Fruit fly (Drosophila melanogaster) whole organism, embryonic: ENCODE measurements around the gene alpha-Man-Ia.

Source experiments
- Asciz ChIP-seq: fragments of 200-800 bp; sonication (Bioruptor generic); optimal IDR thresholded peaks from 2 replicates; lab custom pipeline; 2017; ENCODE audit warnings: missing biosample characterization, mild to moderate bottlenecking, missing genetic modification characterization, missing genetic modification reagents
- BEAF-32 ChIP-seq: fragments of 200-800 bp; sonication (Bioruptor generic); optimal IDR thresholded peaks from 3 replicates; lab custom pipeline; 2017; ENCODE audit warnings: missing biosample characterization, missing genetic modification characterization, mild to moderate bottlenecking, moderate library complexity, missing genetic modification reagents
- CG10209 ChIP-seq: fragments of 200-800 bp; sonication (Bioruptor generic); optimal IDR thresholded peaks from 3 replicates; lab custom pipeline; 2017; ENCODE audit warnings: missing biosample characterization, mild to moderate bottlenecking, missing genetic modification characterization, missing genetic modification reagents
- CG12104 ChIP-seq: fragments of 200-800 bp; sonication (Bioruptor generic); optimal IDR thresholded peaks from 3 replicates; lab custom pipeline; 2016; ENCODE audit warnings: missing biosample characterization, missing genetic modification characterization
- CG12155 ChIP-seq: fragments of 200-800 bp; sonication (Bioruptor generic); optimal IDR thresholded peaks from 3 replicates; lab custom pipeline; 2016; ENCODE audit warnings: missing biosample characterization, missing genetic modification characterization
- CG13624 ChIP-seq: fragments of 200-800 bp; sonication (Bioruptor generic); optimal IDR thresholded peaks from 2 replicates; lab custom pipeline; 2016; ENCODE audit warnings: missing biosample characterization, missing genetic modification characterization
- CG14014 ChIP-seq: fragments of 200-800 bp; sonication (Bioruptor generic); IDR thresholded peaks from 2 replicates; pipeline ENCODE4 v1.3.6; 2022; ENCODE audit warnings: missing biosample characterization, missing genetic modification characterization
- CG15514 ChIP-seq: fragments of 200-800 bp; sonication (Bioruptor generic); optimal IDR thresholded peaks from 3 replicates; lab custom pipeline; 2017; ENCODE audit warnings: missing biosample characterization, missing genetic modification characterization, mild to moderate bottlenecking, moderate library complexity, missing genetic modification reagents
- CG1647 ChIP-seq: fragments of 200-800 bp; sonication (Bioruptor generic); optimal IDR thresholded peaks from 3 replicates; lab custom pipeline; 2016; ENCODE audit warnings: missing biosample characterization, missing genetic modification characterization
- CG17829 ChIP-seq: fragments of 200-800 bp; optimal IDR thresholded peaks from 2 replicates; lab custom pipeline; 2019; ENCODE audit warnings: missing biosample characterization, mild to moderate bottlenecking, missing genetic modification characterization, moderate library complexity
- CG18619 ChIP-seq: fragments of 200-800 bp; sonication (Bioruptor generic); optimal IDR thresholded peaks from 3 replicates; lab custom pipeline; 2017; ENCODE audit warnings: missing biosample characterization, mild to moderate bottlenecking, missing genetic modification characterization
- CG2199 ChIP-seq: fragments of 200-800 bp; sonication (Bioruptor generic); IDR thresholded peaks from 3 replicates; pipeline ENCODE4 v1.3.6; 2022; ENCODE audit warnings: missing biosample characterization, missing genetic modification characterization
- CG2678 ChIP-seq: fragments of 200-800 bp; sonication (Bioruptor generic); optimal IDR thresholded peaks from 3 replicates; lab custom pipeline; 2019; ENCODE audit warnings: missing biosample characterization, mild to moderate bottlenecking, missing genetic modification characterization, moderate library complexity
- CG33213 ChIP-seq: fragments of 200-800 bp; sonication (Bioruptor generic); optimal IDR thresholded peaks from 3 replicates; lab custom pipeline; 2016; ENCODE audit warnings: missing biosample characterization, missing genetic modification characterization
- CG42726 ChIP-seq: fragments of 200-800 bp; sonication (Bioruptor generic); IDR thresholded peaks from 2 replicates; pipeline ENCODE4 v1.3.6; 2022; ENCODE audit warnings: missing biosample characterization, missing genetic modification characterization; ENCODE audit not compliant: partially characterized antibody
- CG4360 ChIP-seq: fragments of 200-800 bp; sonication (Bioruptor generic); IDR thresholded peaks from 2 replicates; pipeline ENCODE4 v1.3.6; 2022; ENCODE audit warnings: missing biosample characterization, missing genetic modification characterization
- CG4820 ChIP-seq: fragments of 200-800 bp; sonication (Bioruptor generic); optimal IDR thresholded peaks from 3 replicates; lab custom pipeline; 2016; ENCODE audit warnings: missing biosample characterization, missing genetic modification characterization
- CG6791 ChIP-seq: fragments of 200-800 bp; sonication (Bioruptor generic); IDR thresholded peaks from 3 replicates; pipeline ENCODE4 v1.3.6; 2022; ENCODE audit warnings: missing biosample characterization, missing genetic modification characterization; ENCODE audit not compliant: partially characterized antibody
- CG8478 ChIP-seq: fragments of >200 bp; optimal IDR thresholded peaks from 2 replicates; lab custom pipeline; 2018
- CG9609 ChIP-seq: fragments of 200-800 bp; sonication (Bioruptor generic); optimal IDR thresholded peaks from 3 replicates; lab custom pipeline; 2016; ENCODE audit warnings: missing biosample characterization, missing genetic modification characterization
- CG9932 ChIP-seq: fragments of 200-800 bp; sonication (Bioruptor generic); IDR thresholded peaks from 2 replicates; pipeline ENCODE4 v1.3.6; 2022; ENCODE audit warnings: missing biosample characterization, missing genetic modification characterization
- CHES-1-like ChIP-seq: fragments of 200-800 bp; sonication (Bioruptor generic); optimal IDR thresholded peaks from 2 replicates; lab custom pipeline; 2016; ENCODE audit warnings: missing biosample characterization, missing genetic modification characterization
- CTCF ChIP-seq: fragments of 200-800 bp; sonication (Bioruptor generic); optimal IDR thresholded peaks from 2 replicates; lab custom pipeline; 2017; ENCODE audit warnings: missing biosample characterization, mild to moderate bottlenecking, missing genetic modification characterization, moderate library complexity
- Dfd ChIP-seq, 2 experiments: fragments of >200 bp; optimal IDR thresholded peaks; 2 replicates each; lab custom pipeline; 2017; ENCODE audit warnings: missing biosample characterization in 2 of 2, missing genetic modification characterization in 2 of 2
- Gsc ChIP-seq: fragments of 200-800 bp; sonication (Bioruptor generic); IDR thresholded peaks from 2 replicates; pipeline ENCODE4 v1.3.6; 2022; ENCODE audit warnings: missing biosample characterization, missing genetic modification characterization
- HmgD ChIP-seq: fragments of 200-800 bp; sonication (Bioruptor generic); optimal IDR thresholded peaks from 3 replicates; lab custom pipeline; 2016; ENCODE audit warnings: missing biosample characterization, missing genetic modification characterization
- Hmr ChIP-seq: fragments of 200-800 bp; sonication (Bioruptor generic); optimal IDR thresholded peaks from 3 replicates; lab custom pipeline; 2017; ENCODE audit warnings: mild to moderate bottlenecking, missing biosample characterization, missing genetic modification reagents, missing genetic modification characterization
- Hsf ChIP-seq: fragments of 200-800 bp; sonication (Bioruptor generic); optimal IDR thresholded peaks from 3 replicates; lab custom pipeline; 2016; ENCODE audit warnings: missing biosample characterization, missing genetic modification characterization
- Lhr ChIP-seq: fragments of 200-800 bp; sonication (Bioruptor generic); optimal IDR thresholded peaks from 3 replicates; lab custom pipeline; 2017; ENCODE audit warnings: mild to moderate bottlenecking, missing biosample characterization, missing genetic modification reagents, missing genetic modification characterization
- Mad ChIP-seq: fragments of 200-800 bp; sonication (Bioruptor generic); optimal IDR thresholded peaks from 2 replicates; lab custom pipeline; 2016; ENCODE audit warnings: missing biosample characterization, missing genetic modification characterization
- Pdp1 ChIP-seq, 2 experiments: fragments of 200-800 bp; sonication (Bioruptor generic); optimal IDR thresholded peaks; 3 replicates each; lab custom pipeline; 2016; ENCODE audit warnings: missing biosample characterization in 2 of 2, missing genetic modification characterization in 2 of 2, mild to moderate bottlenecking in 1 of 2, moderate library complexity in 1 of 2
- Trl ChIP-seq, 3 experiments: fragments of >200 bp in 2 of 3; fragments of 200-800 bp in 1 of 3; sonication (Bioruptor generic) in 1 of 3; optimal IDR thresholded peaks; 2 replicates in 1 of 3; 3 replicates in 2 of 3; lab custom pipeline; 2016 to 2017; ENCODE audit warnings: missing biosample characterization in 1 of 3, missing genetic modification characterization in 1 of 3
- ara ChIP-seq: fragments of 200-800 bp; sonication (Bioruptor generic); IDR thresholded peaks from 2 replicates; pipeline ENCODE4 v1.3.6; 2022; ENCODE audit warnings: missing biosample characterization, missing genetic modification characterization
- ash1 ChIP-seq: fragments of 200-800 bp; sonication (Bioruptor generic); optimal IDR thresholded peaks from 2 replicates; lab custom pipeline; 2018; ENCODE audit warnings: missing biosample characterization, mild to moderate bottlenecking, missing genetic modification characterization
- bbx ChIP-seq: fragments of 200-800 bp; sonication (Bioruptor generic); IDR thresholded peaks from 2 replicates; pipeline ENCODE4 v1.3.6; 2022; ENCODE audit warnings: missing biosample characterization, missing genetic modification characterization; ENCODE audit not compliant: partially characterized antibody
- chm ChIP-seq: fragments of 200-800 bp; sonication (Bioruptor generic); IDR thresholded peaks from 2 replicates; pipeline ENCODE4 v1.3.6; 2022; ENCODE audit warnings: missing biosample characterization, missing genetic modification characterization
- crp ChIP-seq, 2 experiments: fragments of 200-800 bp; sonication (Bioruptor generic); optimal IDR thresholded peaks; 2 replicates in 1 of 2; 3 replicates in 1 of 2; lab custom pipeline; 2017; ENCODE audit warnings: missing biosample characterization in 2 of 2, missing genetic modification characterization in 2 of 2, mild to moderate bottlenecking in 1 of 2, moderate library complexity in 1 of 2
- dpn ChIP-seq, 2 experiments: fragments of 200-800 bp; sonication (Bioruptor generic); optimal IDR thresholded peaks; 3 replicates each; lab custom pipeline; 2016; ENCODE audit warnings: missing biosample characterization in 2 of 2, missing genetic modification characterization in 2 of 2
- ewg ChIP-seq: fragments of 200-800 bp; sonication (Bioruptor generic); optimal IDR thresholded peaks from 3 replicates; lab custom pipeline; 2017; ENCODE audit warnings: mild to moderate bottlenecking, missing biosample characterization, missing genetic modification reagents, missing genetic modification characterization
- fd96Cb ChIP-seq: fragments of 200-800 bp; sonication (Bioruptor generic); optimal IDR thresholded peaks from 2 replicates; lab custom pipeline; 2018; ENCODE audit warnings: missing biosample characterization, mild to moderate bottlenecking, missing genetic modification characterization, moderate library complexity
- gem ChIP-seq: fragments of 200-800 bp; sonication (Bioruptor generic); optimal IDR thresholded peaks from 2 replicates; lab custom pipeline; 2019; ENCODE audit warnings: missing biosample characterization, mild to moderate bottlenecking, missing genetic modification characterization, moderate library complexity
- kni ChIP-seq: fragments of 200-800 bp; sonication (Bioruptor generic); optimal IDR thresholded peaks from 3 replicates; lab custom pipeline; 2017; ENCODE audit warnings: mild to moderate bottlenecking, missing biosample characterization, missing genetic modification reagents, missing genetic modification characterization
- mam ChIP-seq: fragments of 200-800 bp; sonication (Bioruptor generic); optimal IDR thresholded peaks from 3 replicates; lab custom pipeline; 2016; ENCODE audit warnings: missing biosample characterization, missing genetic modification characterization
- pros ChIP-seq: fragments of 200-800 bp; sonication (Bioruptor generic); optimal IDR thresholded peaks from 3 replicates; lab custom pipeline; 2019; ENCODE audit warnings: missing biosample characterization, mild to moderate bottlenecking, missing genetic modification characterization, moderate library complexity
- pzg ChIP-seq: fragments of 200-800 bp; sonication (Bioruptor generic); optimal IDR thresholded peaks from 3 replicates; lab custom pipeline; 2018; ENCODE audit warnings: missing biosample characterization, mild to moderate bottlenecking, missing genetic modification characterization, moderate library complexity
- sens ChIP-seq: fragments of 200-800 bp; sonication (Bioruptor generic); peaks from one replicate; lab custom pipeline; 2016; ENCODE audit warnings: missing biosample characterization, missing genetic modification characterization
- tgo ChIP-seq: fragments of 200-800 bp; sonication (Bioruptor generic); IDR thresholded peaks from 3 replicates; pipeline ENCODE4 v1.3.6; 2022; ENCODE audit warnings: missing biosample characterization, missing genetic modification characterization
- tx ChIP-seq: fragments of 200-800 bp; sonication (Bioruptor generic); optimal IDR thresholded peaks from 2 replicates; lab custom pipeline; 2016; ENCODE audit warnings: missing biosample characterization, missing genetic modification characterization

Gene alpha-Man-Ia

DNA sequence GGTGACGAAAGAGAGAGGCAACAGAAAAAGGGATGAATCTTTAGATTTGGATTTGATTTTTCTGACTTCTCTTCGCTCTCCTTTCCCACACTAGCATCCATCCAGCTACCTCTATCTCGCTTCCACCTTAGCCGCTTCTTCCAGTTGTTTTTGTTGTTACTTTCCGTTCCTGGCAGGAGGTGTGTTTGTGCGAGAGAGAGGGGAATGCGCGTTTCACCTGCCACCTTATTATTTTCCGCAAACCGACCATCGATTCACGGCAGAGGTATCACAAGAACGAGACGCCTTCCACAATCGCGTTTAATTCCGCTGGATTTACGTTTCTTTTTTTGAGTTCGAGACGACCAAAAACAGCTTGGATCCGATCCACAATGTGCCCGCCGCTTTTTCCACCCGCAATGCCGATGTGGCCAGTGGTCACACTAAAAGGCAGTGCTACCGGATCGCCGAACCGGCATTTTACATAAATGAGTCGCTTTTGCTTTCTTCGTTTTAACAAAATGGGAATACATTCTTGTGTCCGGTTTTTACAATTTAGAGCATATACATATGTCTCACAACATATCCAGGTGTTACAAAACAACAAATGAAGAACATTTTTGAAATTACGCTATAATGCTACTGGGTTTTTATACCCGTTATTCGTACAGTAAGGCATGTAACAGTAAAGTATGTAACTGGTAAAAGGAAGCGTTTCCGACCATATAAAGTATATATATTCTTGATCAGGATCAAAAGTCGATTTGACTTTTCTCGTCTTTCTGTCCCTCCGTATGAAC lies at the start of gene alpha-Man-Ia (continued):
- TF ChIP-seq CG2678: peak; percentile 8
- peak; percentile 1 for TF ChIP-seq ewg (GFP tag; lab: Kevin White, UChicago)
- TF ChIP-seq CTCF: peak; percentile 41
- TF ChIP-seq Dfd (GFP tag; optimal IDR thresholded peaks at IDR 0.05; lab: Kevin White, UChicago): no peak
- peak; percentile 34 for TF ChIP-seq CG13624 (GFP tag; lab: Kevin White, UChicago)
- 0 out of 2 replicates have a peak, but pooled peaks have one; percentile 42 for TF ChIP-seq chm (GFP tag; lab: Robert Waterston, UW)
- peak; percentile 22 to 41 for TF ChIP-seq dpn (GFP tag; optimal IDR thresholded peaks at IDR 0.05; lab: Kevin White, UChicago)
- TF ChIP-seq CG9932 (GFP tag; lab: Robert Waterston, UW): peak; percentile 50; the same call in 1 of the 2 replicates
- peak; percentile 40 for TF ChIP-seq CG15514 (GFP tag; lab: Kevin White, UChicago)
- TF ChIP-seq Hmr (GFP tag; lab: Kevin White, UChicago): peak; percentile 37
- 0 out of 2 replicates have a peak, but pooled peaks have one; percentile 11 for TF ChIP-seq CG14014
- TF ChIP-seq sens: peak; percentile 78
- no peak for TF ChIP-seq kni (GFP tag; lab: Kevin White, UChicago)
- 0 out of 2 replicates have a peak, but pooled peaks have one; percentile 8 for TF ChIP-seq CG42726
- TF ChIP-seq tgo: peak; percentile 19; the same call in 1 of the 3 replicates
- TF ChIP-seq bbx (GFP tag; lab: Robert Waterston, UW): 0 out of 2 replicates have a peak, but pooled peaks have one; percentile 20
- TF ChIP-seq CG9609 (GFP tag; lab: Kevin White, UChicago): peak; percentile 9
- TF ChIP-seq CG4820 (GFP tag; lab: Kevin White, UChicago): peak; percentile 28
- peak; percentile 42 for TF ChIP-seq mam
- peak; percentile 18 for TF ChIP-seq CG1647
- TF ChIP-seq CG4360 (GFP tag; lab: Robert Waterston, UW): peak; percentile 80
- TF ChIP-seq ash1 (GFP tag; lab: Kevin White, UChicago): no peak
- TF ChIP-seq CG17829: peak; percentile 11
- peak; percentile 38 to 92 for TF ChIP-seq Pdp1 (GFP tag; optimal IDR thresholded peaks at IDR 0.05; lab: Kevin White, UChicago)
- no peak for TF ChIP-seq CG2199
- TF ChIP-seq gem (tag; lab: Kevin White, UChicago): peak; percentile 18
- TF ChIP-seq HmgD (GFP tag; lab: Kevin White, UChicago): peak; percentile 39
- TF ChIP-seq BEAF-32 (GFP tag; lab: Kevin White, UChicago): peak; percentile 66
- peak in 1 of 2 experiments; percentile 27 for TF ChIP-seq crp (GFP tag; optimal IDR thresholded peaks at IDR 0.05; lab: Kevin White, UChicago)
- TF ChIP-seq Gsc (GFP tag; lab: Robert Waterston, UW): no peak
- TF ChIP-seq CG12104 (GFP tag; lab: Kevin White, UChicago): peak; percentile 1
- TF ChIP-seq Mad (GFP tag; lab: Kevin White, UChicago): peak; percentile 37
- TF ChIP-seq pros (GFP tag; lab: Kevin White, UChicago): peak; percentile 97
- no peak for TF ChIP-seq CG6791 (GFP tag; lab: Robert Waterston, UW)
- no peak for TF ChIP-seq CG8478 (lab: Kevin White, UChicago)
- TF ChIP-seq Hsf: no peak
- peak; percentile 29 for TF ChIP-seq CG33213 (GFP tag; lab: Kevin White, UChicago)
- no peak for TF ChIP-seq CG10209 (GFP tag; lab: Kevin White, UChicago)
- TF ChIP-seq pzg (GFP tag; lab: Kevin White, UChicago): peak; percentile 74
- TF ChIP-seq tx (GFP tag; lab: Kevin White, UChicago): peak; percentile 36
- peak; percentile 19 for TF ChIP-seq CG18619
- no peak for TF ChIP-seq Asciz
- no peak for TF ChIP-seq fd96Cb (tag; lab: Kevin White, UChicago)
- peak; percentile 58 for TF ChIP-seq CHES-1-like (GFP tag; lab: Kevin White, UChicago)
- TF ChIP-seq ara: no peak
- TF ChIP-seq CG12155: peak; percentile 23
- TF ChIP-seq Lhr: peak; percentile 37
- TF ChIP-seq Trl (optimal IDR thresholded peaks at IDR 0.05; lab: Kevin White, UChicago): peak in 1 of 2 experiments; percentile 77
- TF ChIP-seq Trl (GFP tag; optimal IDR thresholded peaks at IDR 0.05; lab: Kevin White, UChicago): peak; percentile 10
